Worm (Caenorhabditis elegans): Measurements from ENCODE around the gene ZK512.7.

Gene ZK512.7

ce11 chrIII:9172702-9173101 is 34.2 kb upstream of the ZK512.7 start, which contains the start of gene ina-1:
Gene ina-1, minus strand, starts transcription at chrIII:9172802.
- TF ChIP-seq nhr-90 (tag; optimal IDR thresholded peaks at IDR 0.05; ENCODE audit: poor library complexity) (no peak), nhr-76 (tag; optimal IDR thresholded peaks at IDR 0.05) (no peak), lin-15B (tag; optimal IDR thresholded peaks at IDR 0.05) (no peak), snpc-4 (tag; optimal IDR thresholded peaks at IDR 0.05) (no peak), nhr-20 (tag; optimal IDR thresholded peaks at IDR 0.05) (no peak), ztf-11 (tag; optimal IDR thresholded peaks at IDR 0.05) (no peak), C16A3.4 (tag; optimal IDR thresholded peaks at IDR 0.05) (no peak), sup-37 (GFP tag; optimal IDR thresholded peaks at IDR 0.05) (no peak), unc-130 (tag; optimal IDR thresholded peaks at IDR 0.05) (no peak), mdl-1 (tag; optimal IDR thresholded peaks at IDR 0.05) (no peak), sptf-1 (tag; optimal IDR thresholded peaks at IDR 0.05) (no peak), lin-13 (GFP tag; optimal IDR thresholded peaks at IDR 0.05) (no peak), hlh-4 (tag; optimal IDR thresholded peaks at IDR 0.05) (no peak), C34B4.2 (tag; optimal IDR thresholded peaks at IDR 0.05) (no peak), unc-30 (tag; optimal IDR thresholded peaks at IDR 0.05) (no peak), xbp-1 (tag; optimal IDR thresholded peaks at IDR 0.05) (no peak), hlh-17 (GFP tag; optimal IDR thresholded peaks at IDR 0.05; ENCODE audit: borderline replicate concordance) (no peak), tlp-1 (tag; optimal IDR thresholded peaks at IDR 0.05) (no peak), dsc-1 (tag; optimal IDR thresholded peaks at IDR 0.05) (no peak)

- TF ChIP-seq swsn-7 (tag; optimal IDR thresholded peaks at IDR 0.05) (no peak), hlh-17 (GFP tag; optimal IDR thresholded peaks at IDR 0.05; ENCODE audit: borderline replicate concordance) (no peak), aly-2 (tag; optimal IDR thresholded peaks at IDR 0.05) (no peak), ceh-88 (GFP tag; IDR thresholded peaks at IDR 0.05) (no peak), alr-1 (tag; optimal IDR thresholded peaks at IDR 0.05; ENCODE audit: borderline replicate concordance) (no peak), dsc-1 (tag; optimal IDR thresholded peaks at IDR 0.05) (peak; percentile 83), nhr-20 (tag; optimal IDR thresholded peaks at IDR 0.05) (no peak), nhr-77 (tag; optimal IDR thresholded peaks at IDR 0.05) (no peak), nhr-19 (GFP tag; conservative IDR thresholded peaks at IDR 0.05) (no peak), xbp-1 (tag; optimal IDR thresholded peaks at IDR 0.05) (no peak), ets-5 (GFP tag; IDR thresholded peaks at IDR 0.05) (no peak), hpl-2 (GFP tag; optimal IDR thresholded peaks at IDR 0.05) (no peak), skn-1 (tag; optimal IDR thresholded peaks at IDR 0.05) (no peak), fkh-8 (tag; optimal IDR thresholded peaks at IDR 0.05) (peak; percentile 44), nhr-85 (tag) (no peak), nhr-11 (tag; optimal IDR thresholded peaks at IDR 0.05) (no peak), pqm-1 (tag; optimal IDR thresholded peaks at IDR 0.05) (no peak), irx-1 (tag; optimal IDR thresholded peaks at IDR 0.05) (no peak), zag-1 (tag; optimal IDR thresholded peaks at IDR 0.05) (no peak), dpl-1 (GFP tag; optimal IDR thresholded peaks at IDR 0.05) (no peak), lin-35 (GFP tag; optimal IDR thresholded peaks at IDR 0.05) (no peak), ceh-82 (tag; optimal IDR thresholded peaks at IDR 0.05) (no peak), hlh-4 (tag; optimal IDR thresholded peaks at IDR 0.05) (no peak), rnt-1 (tag; optimal IDR thresholded peaks at IDR 0.05) (no peak), C16A3.4 (tag; optimal IDR thresholded peaks at IDR 0.05) (no peak), zip-4 (GFP tag; optimal IDR thresholded peaks at IDR 0.05) (no peak), sup-37 (GFP tag; optimal IDR thresholded peaks at IDR 0.05) (no peak), pag-3 (tag; optimal IDR thresholded peaks at IDR 0.05; ENCODE audit: borderline replicate concordance, insufficient read depth) (no peak), pax-3 (tag; optimal IDR thresholded peaks at IDR 0.05) (peak; percentile 58), efl-1 (optimal IDR thresholded peaks at IDR 0.05) (no peak), efl-1 (GFP tag; optimal IDR thresholded peaks at IDR 0.05 in 1 of 2) (peak in 1 of 2 experiments; percentile 69), sox-4 (tag; optimal IDR thresholded peaks at IDR 0.05) (peak; percentile 38), nhr-71 (tag; optimal IDR thresholded peaks at IDR 0.05) (no peak), fos-1 (tag; optimal IDR thresholded peaks at IDR 0.05) (no peak), mdl-1 (tag; optimal IDR thresholded peaks at IDR 0.05) (no peak), blmp-1 (tag; optimal IDR thresholded peaks at IDR 0.05) (no peak)
These were observed 24.2 kb upstream of the ZK512.7 start, which contains the start of gene dgk-3 for ce11 chrIII:9162634-9163118. Gene dgk-3, plus strand, starts transcription at chrIII:9163068.

Measured in whole organism, L1 larva.